Worm (Caenorhabditis elegans) whole organism, late embryonic: ENCODE results near the gene dhs-26.

ENCODE experiments used
- C08G9.2 ChIP-seq: sonication (generic microtip); optimal IDR thresholded peaks from 2 replicates; lab custom pipeline; 2016; ENCODE audit warnings: mild to moderate bottlenecking, missing genetic modification characterization, moderate library complexity, missing compliant biosample characterization
- C38D4.7 ChIP-seq: fragments of 200-800 bp; sonication (Bioruptor generic); optimal IDR thresholded peaks from 2 replicates; lab custom pipeline; 2018; ENCODE audit warnings: mild to moderate bottlenecking, missing genetic modification characterization, moderate library complexity, missing compliant biosample characterization
- F13H6.1 ChIP-seq: sonication (generic microtip); optimal IDR thresholded peaks from 2 replicates; lab custom pipeline; 2016; ENCODE audit warnings: missing genetic modification characterization, missing compliant biosample characterization
- K02D7.2 ChIP-seq: sonication (generic microtip); optimal IDR thresholded peaks from 2 replicates; lab custom pipeline; 2017; ENCODE audit warnings: mild to moderate bottlenecking, missing genetic modification characterization, missing compliant biosample characterization
- T23F11.4 ChIP-seq: fragments of 200-800 bp; sonication (Bioruptor generic); optimal IDR thresholded peaks from 2 replicates; lab custom pipeline; 2018; ENCODE audit warnings: mild to moderate bottlenecking, missing genetic modification characterization, missing compliant biosample characterization
- ama-1 ChIP-seq: fragments of 150-350 bp; optimal IDR thresholded peaks from 2 replicates; lab custom pipeline; 2014
- ceh-14 ChIP-seq: sonication (generic microtip); optimal IDR thresholded peaks from 2 replicates; lab custom pipeline; 2016; ENCODE audit warnings: missing genotype, missing genetic modification characterization, missing compliant biosample characterization
- ceh-19 ChIP-seq: fragments of 200-800 bp; sonication (Bioruptor generic); optimal IDR thresholded peaks from 2 replicates; lab custom pipeline; 2018; ENCODE audit warnings: mild to moderate bottlenecking, missing genetic modification characterization, missing compliant biosample characterization
- ceh-2 ChIP-seq: sonication (generic microtip); optimal IDR thresholded peaks from 2 replicates; lab custom pipeline; 2016; ENCODE audit warnings: missing genotype, missing genetic modification characterization, missing compliant biosample characterization
- ceh-24 ChIP-seq: sonication (generic microtip); optimal IDR thresholded peaks from 2 replicates; lab custom pipeline; 2016; ENCODE audit warnings: mild to moderate bottlenecking, missing genetic modification characterization, missing compliant biosample characterization
- ceh-30 ChIP-seq: fragments of 150-350 bp; optimal IDR thresholded peaks from 2 replicates; lab custom pipeline; 2014; ENCODE audit warnings: missing biosample characterization, missing genetic modification characterization
- ceh-31 ChIP-seq: sonication (generic microtip); optimal IDR thresholded peaks from 2 replicates; lab custom pipeline; 2016; ENCODE audit warnings: missing genetic modification characterization, missing compliant biosample characterization
- ceh-9 ChIP-seq: sonication (generic microtip); optimal IDR thresholded peaks from 2 replicates; lab custom pipeline; 2016; ENCODE audit warnings: mild to moderate bottlenecking, missing genetic modification characterization, inconsistent platforms, missing compliant biosample characterization
- che-1 ChIP-seq: sonication (generic microtip); optimal IDR thresholded peaks from 2 replicates; lab custom pipeline; 2016; ENCODE audit warnings: mild to moderate bottlenecking, missing genetic modification characterization, missing compliant biosample characterization
- dmd-4 ChIP-seq: sonication (generic microtip); optimal IDR thresholded peaks from 2 replicates; lab custom pipeline; 2016; ENCODE audit warnings: borderline replicate concordance, missing genetic modification characterization, missing compliant biosample characterization
- dve-1 ChIP-seq: sonication (generic microtip); optimal IDR thresholded peaks from 2 replicates; lab custom pipeline; 2017; ENCODE audit warnings: antibody characterized with exemption, mild to moderate bottlenecking, missing genetic modification characterization, missing compliant biosample characterization
- elt-2 ChIP-seq: sonication (generic microtip); optimal IDR thresholded peaks from 2 replicates; lab custom pipeline; 2016; ENCODE audit warnings: missing genetic modification reagents, missing genetic modification characterization, missing compliant biosample characterization
- ets-4 ChIP-seq: sonication (generic microtip); optimal IDR thresholded peaks from 2 replicates; lab custom pipeline; 2016; ENCODE audit warnings: missing genetic modification characterization, missing compliant biosample characterization
- eyg-1 ChIP-seq: sonication (generic microtip); optimal IDR thresholded peaks from 2 replicates; lab custom pipeline; 2016; ENCODE audit warnings: missing genotype, missing genetic modification characterization, missing compliant biosample characterization
- fax-1 ChIP-seq: sonication (generic microtip); optimal IDR thresholded peaks from 2 replicates; lab custom pipeline; 2016; ENCODE audit warnings: missing genotype, missing genetic modification characterization, missing compliant biosample characterization
- fkh-6 ChIP-seq: sonication (generic microtip); optimal IDR thresholded peaks from 2 replicates; lab custom pipeline; 2016; ENCODE audit warnings: missing genetic modification characterization, missing compliant biosample characterization
- gmeb-2 ChIP-seq: sonication (generic microtip); optimal IDR thresholded peaks from 2 replicates; lab custom pipeline; 2016; ENCODE audit warnings: missing genetic modification characterization, inconsistent platforms, missing compliant biosample characterization
- hlh-30 ChIP-seq: sonication (generic microtip); optimal IDR thresholded peaks from 2 replicates; lab custom pipeline; 2017; ENCODE audit warnings: antibody characterized with exemption, missing genetic modification characterization, missing compliant biosample characterization; ENCODE audit not compliant: insufficient read depth
- lin-11 ChIP-seq: fragments of 200-800 bp; sonication (Bioruptor generic); optimal IDR thresholded peaks from 2 replicates; lab custom pipeline; 2018; ENCODE audit warnings: mild to moderate bottlenecking, missing genetic modification characterization, missing compliant biosample characterization
- pag-3 ChIP-seq: sonication (generic microtip); optimal IDR thresholded peaks from 2 replicates; lab custom pipeline; 2016; ENCODE audit warnings: missing compliant biosample characterization, missing genetic modification characterization, borderline replicate concordance
- pax-1 ChIP-seq: fragments of 150-350 bp; optimal IDR thresholded peaks from 2 replicates; lab custom pipeline; 2014; ENCODE audit warnings: missing biosample characterization, missing genetic modification characterization
- pros-1 ChIP-seq: fragments of 150-350 bp; optimal IDR thresholded peaks from 2 replicates; lab custom pipeline; 2014; ENCODE audit warnings: missing biosample characterization, missing genetic modification reagents, missing genetic modification characterization
- ref-2 ChIP-seq: sonication (generic microtip); optimal IDR thresholded peaks from 2 replicates; lab custom pipeline; 2016; ENCODE audit warnings: missing genetic modification characterization, missing compliant biosample characterization
- sox-4 ChIP-seq: sonication (generic microtip); optimal IDR thresholded peaks from 2 replicates; lab custom pipeline; 2017; ENCODE audit warnings: mild to moderate bottlenecking, missing genetic modification characterization, inconsistent platforms, missing compliant biosample characterization
- syd-9 ChIP-seq: sonication (generic microtip); optimal IDR thresholded peaks from 2 replicates; lab custom pipeline; 2016; ENCODE audit warnings: mild to moderate bottlenecking, missing genetic modification characterization, moderate library complexity, missing compliant biosample characterization
- tbx-2 ChIP-seq: sonication (generic microtip); optimal IDR thresholded peaks from 2 replicates; lab custom pipeline; 2016; ENCODE audit warnings: missing genetic modification characterization, missing compliant biosample characterization
- tbx-7 ChIP-seq: sonication (generic microtip); optimal IDR thresholded peaks from 2 replicates; lab custom pipeline; 2016; ENCODE audit warnings: missing genotype, missing genetic modification characterization, missing compliant biosample characterization
- ttx-3 ChIP-seq: sonication (generic microtip); optimal IDR thresholded peaks from 2 replicates; lab custom pipeline; 2016; ENCODE audit warnings: missing genetic modification reagents, missing genetic modification characterization, missing compliant biosample characterization
- unc-3 ChIP-seq, 2 experiments: fragments of 200-800 bp in 1 of 2; sonication (Bioruptor generic) in 1 of 2; sonication (generic microtip) in 1 of 2; conservative IDR thresholded peaks in 1 of 2; optimal IDR thresholded peaks in 1 of 2; 2 replicates each; pipeline versions ENCODE4 v1.3.6 to Lab custom; 2016 to 2022; ENCODE audit warnings: missing compliant biosample characterization in 2 of 2, missing genetic modification characterization in 2 of 2, missing genetic modification reagents in 1 of 2
- unc-42 ChIP-seq: sonication (generic microtip); optimal IDR thresholded peaks from 2 replicates; lab custom pipeline; 2016; ENCODE audit warnings: missing genotype, missing genetic modification characterization, missing compliant biosample characterization
- unc-86 ChIP-seq: sonication (generic microtip); optimal IDR thresholded peaks from 2 replicates; lab custom pipeline; 2016; ENCODE audit warnings: missing genetic modification characterization, missing compliant biosample characterization

dhs-26 gene

DNA sequence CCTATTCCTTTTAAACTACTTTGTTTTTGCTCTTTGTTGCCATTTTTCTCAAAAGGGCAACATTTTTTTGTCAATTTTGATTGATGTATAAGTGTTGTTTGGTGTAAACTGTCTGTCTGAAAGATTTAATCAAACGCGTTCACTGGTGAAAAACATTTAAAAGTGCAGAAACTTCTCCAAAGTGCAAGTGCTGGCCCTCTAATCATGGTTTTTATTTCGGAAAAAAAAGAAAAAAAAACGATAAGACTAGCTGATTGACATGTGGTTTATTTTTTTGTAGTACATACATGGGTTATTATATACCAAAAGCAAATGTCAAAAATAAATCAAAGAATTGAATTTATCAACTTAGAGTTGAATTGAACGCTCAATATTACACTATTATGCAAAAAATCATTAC is at the start of gene dhs-26:
Gene dhs-26 (minus strand): TSS at position 116 of the 400 bp plus-strand sequence.
- TF ChIP-seq tbx-2 (tag; lab: Kevin White, UChicago) = no peak
- TF ChIP-seq dve-1 (tag; lab: Kevin White, UChicago) = no peak
- TF ChIP-seq ceh-9 (tag; lab: Kevin White, UChicago) = no peak

DNA sequence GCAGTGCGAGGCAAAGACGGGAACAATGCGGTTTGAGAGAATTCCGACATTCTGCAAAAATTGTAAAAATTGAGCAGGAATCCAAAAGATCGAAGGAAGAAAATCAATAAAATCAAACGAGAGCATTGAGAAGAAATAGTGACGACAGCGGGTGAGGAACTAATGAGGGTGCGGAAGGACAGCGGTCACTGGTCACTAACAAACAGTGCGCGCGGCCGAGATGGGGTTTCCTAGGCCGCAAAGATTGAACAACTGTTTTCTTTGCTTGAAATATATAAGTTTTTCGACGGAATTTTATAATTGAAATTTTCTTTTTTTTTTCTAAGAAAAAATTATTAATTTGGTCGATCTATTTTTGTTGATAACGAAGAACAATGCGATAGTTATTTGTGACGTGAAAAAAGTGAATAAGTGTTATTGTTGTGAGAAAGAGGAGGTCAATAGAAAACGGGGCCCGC is 49.3 kb upstream of the dhs-26 start, which contains the start of gene unc-78:
Gene unc-78 (minus strand): TSS at position 51 of the 458 bp plus-strand sequence.
- TF ChIP-seq unc-42 = no peak
- no peak for TF ChIP-seq ceh-14 (tag; lab: Kevin White, UChicago)
- no peak for TF ChIP-seq ceh-19 (GFP tag; lab: Kevin White, UChicago)
- no peak for TF ChIP-seq dmd-4 (tag; lab: Kevin White, UChicago)
- TF ChIP-seq K02D7.2 (tag; lab: Kevin White, UChicago) = no peak
- no peak for TF ChIP-seq elt-2 (tag; lab: Kevin White, UChicago)
- no peak for TF ChIP-seq ceh-30 (tag; lab: Kevin White, UChicago)
- no peak for TF ChIP-seq unc-86
- peak; percentile 25 for TF ChIP-seq tbx-2 (tag; lab: Kevin White, UChicago)
- no peak for TF ChIP-seq eyg-1
- peak; percentile 13 for TF ChIP-seq C08G9.2 (tag; lab: Kevin White, UChicago)
- no peak for TF ChIP-seq F13H6.1 (tag; lab: Kevin White, UChicago)
- TF ChIP-seq tbx-7 = no peak
- no peak for TF ChIP-seq T23F11.4
- no peak for TF ChIP-seq ceh-9 (tag; lab: Kevin White, UChicago)
- no peak for TF ChIP-seq pros-1
- TF ChIP-seq ttx-3 (tag; lab: Kevin White, UChicago) = no peak
- TF ChIP-seq ceh-31 (tag; lab: Kevin White, UChicago) = peak; percentile 6
- no peak for TF ChIP-seq ets-4 (tag; lab: Kevin White, UChicago)
- no peak for TF ChIP-seq gmeb-2 (tag; lab: Kevin White, UChicago)
- peak; percentile 16 for TF ChIP-seq ceh-2 (tag; lab: Kevin White, UChicago)
- no peak for TF ChIP-seq C38D4.7 (GFP tag; lab: Kevin White, UChicago)
- no peak for TF ChIP-seq ama-1
- no peak for TF ChIP-seq ref-2 (tag; lab: Kevin White, UChicago)
- TF ChIP-seq ceh-24 (tag; lab: Kevin White, UChicago) = no peak

DNA sequence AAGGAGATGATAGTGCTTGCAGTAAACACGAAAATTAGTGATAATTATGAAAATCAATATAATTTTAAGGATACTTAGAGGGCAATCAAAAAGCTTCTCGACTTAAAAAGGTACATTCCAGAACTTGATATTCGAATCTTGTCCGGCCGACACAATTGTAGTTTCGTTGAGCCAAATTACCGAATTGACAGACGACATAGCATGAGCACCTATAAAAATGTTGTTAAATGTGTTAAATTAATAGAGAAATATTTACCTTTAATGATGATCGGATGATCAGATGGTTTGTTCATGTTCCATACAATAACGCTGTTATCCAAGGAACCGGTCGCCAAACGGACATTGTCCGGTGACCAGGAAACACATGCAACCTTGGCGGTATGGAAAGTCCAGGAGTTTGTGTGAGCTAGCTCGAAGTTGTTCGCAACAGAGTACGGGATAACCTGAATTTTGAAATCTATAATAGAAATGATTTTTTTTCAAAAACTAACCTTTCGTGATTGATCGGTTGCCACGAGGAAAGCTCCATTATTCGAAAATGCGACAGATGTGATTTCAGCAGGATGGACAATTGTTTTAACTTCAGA is 46.5 kb upstream of the dhs-26 start:
- no peak for TF ChIP-seq fax-1 (tag; lab: Kevin White, UChicago)
- TF ChIP-seq pax-1 (tag; lab: Kevin White, UChicago) = no peak
- TF ChIP-seq fkh-6 = no peak
- no peak for TF ChIP-seq ceh-14 (tag; lab: Kevin White, UChicago)
- TF ChIP-seq syd-9 (tag; lab: Kevin White, UChicago) = no peak
- no peak for TF ChIP-seq C38D4.7 (GFP tag; lab: Kevin White, UChicago)
- TF ChIP-seq ceh-31 (tag; lab: Kevin White, UChicago) = no peak
- TF ChIP-seq ets-4 (tag; lab: Kevin White, UChicago) = no peak
- no peak for TF ChIP-seq T23F11.4
- no peak for TF ChIP-seq hlh-30 (tag; lab: Kevin White, UChicago)
- TF ChIP-seq pag-3 (tag; lab: Kevin White, UChicago) = no peak
- no peak for TF ChIP-seq che-1 (tag; lab: Kevin White, UChicago)
- TF ChIP-seq ceh-30 (tag; lab: Kevin White, UChicago) = no peak
- TF ChIP-seq tbx-7 = no peak
- no peak for TF ChIP-seq unc-3 (GFP tag; conservative IDR thresholded peaks at IDR 0.05; lab: Robert Waterston, UW)
- no peak for TF ChIP-seq unc-3 (tag; optimal IDR thresholded peaks at IDR 0.05; lab: Kevin White, UChicago)

DNA sequence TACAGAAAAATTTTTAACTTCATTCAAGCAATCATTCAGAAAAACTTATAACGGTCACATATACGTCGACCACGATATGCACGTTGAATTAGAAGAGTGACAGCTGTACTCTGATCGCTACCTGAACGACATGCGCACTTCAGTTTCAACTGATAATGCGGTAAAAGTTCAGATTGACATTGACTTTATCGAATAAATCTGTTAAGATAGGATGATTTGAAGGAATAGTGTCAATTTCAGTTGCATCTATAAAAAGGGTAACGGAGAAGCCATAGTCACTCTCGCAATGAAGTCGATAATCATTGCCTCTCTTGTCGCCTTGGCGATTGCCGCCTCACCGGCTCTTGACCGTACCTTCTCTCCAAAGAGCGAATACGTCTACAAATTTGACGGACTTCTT is 40.9 kb upstream of the dhs-26 start, which contains the start of gene vit-5:
Gene vit-5 (plus strand): TSS at position 277 of the 400 bp plus-strand sequence.
- TF ChIP-seq ref-2 (tag; lab: Kevin White, UChicago) (no peak), lin-11 (tag; lab: Kevin White, UChicago) (no peak), K02D7.2 (tag; lab: Kevin White, UChicago) (no peak), sox-4 (no peak)
